Fruit fly (Drosophila melanogaster) whole organism, prepupa: Measurements from ENCODE around the gene CG3625.

Experiments used
- Blimp-1 ChIP-seq: fragments of 200-800 bp; sonication (Bioruptor generic); optimal IDR thresholded peaks from 3 replicates; lab custom pipeline; 2017; ENCODE audit warnings: missing biosample characterization, missing genetic modification characterization, mild to moderate bottlenecking, moderate library complexity, missing genetic modification reagents
- CG10631 ChIP-seq: fragments of 200-800 bp; sonication (Bioruptor generic); optimal IDR thresholded peaks from 2 replicates; lab custom pipeline; 2016; ENCODE audit warnings: missing biosample characterization, missing genetic modification characterization
- CG10669 ChIP-seq: fragments of 200-800 bp; sonication (Bioruptor generic); optimal IDR thresholded peaks from 3 replicates; lab custom pipeline; 2018; ENCODE audit warnings: missing biosample characterization, mild to moderate bottlenecking, missing genetic modification characterization, moderate library complexity
- CG11294 ChIP-seq: fragments of 200-800 bp; sonication (Bioruptor generic); IDR thresholded peaks from 2 replicates; pipeline ENCODE4 v1.3.6; 2022; ENCODE audit warnings: missing biosample characterization, missing genetic modification characterization
- CG15336 ChIP-seq: fragments of 200-800 bp; sonication (Bioruptor generic); IDR thresholded peaks from 2 replicates; pipeline ENCODE4 v1.3.6; 2022; ENCODE audit warnings: missing biosample characterization, missing genetic modification characterization
- CG1621 ChIP-seq: fragments of 200-800 bp; sonication (Bioruptor generic); optimal IDR thresholded peaks from 3 replicates; lab custom pipeline; 2018; ENCODE audit warnings: missing biosample characterization, mild to moderate bottlenecking, missing genetic modification characterization
- CG16779 ChIP-seq: fragments of 200-800 bp; sonication (Bioruptor generic); optimal IDR thresholded peaks from 3 replicates; lab custom pipeline; 2017; ENCODE audit warnings: missing biosample characterization, mild to moderate bottlenecking, missing genetic modification characterization
- CG3032 ChIP-seq: fragments of 200-800 bp; optimal IDR thresholded peaks from 2 replicates; lab custom pipeline; 2019; ENCODE audit warnings: missing biosample characterization, mild to moderate bottlenecking, missing genetic modification characterization, moderate library complexity
- CG31627 ChIP-seq: fragments of 200-800 bp; sonication (Bioruptor generic); optimal IDR thresholded peaks from 3 replicates; lab custom pipeline; 2016; ENCODE audit warnings: missing biosample characterization, missing genetic modification characterization
- CG32006 ChIP-seq: fragments of 200-800 bp; sonication (Bioruptor generic); optimal IDR thresholded peaks from 3 replicates; lab custom pipeline; 2017; ENCODE audit warnings: missing biosample characterization, mild to moderate bottlenecking, missing genetic modification characterization
- CG34406 ChIP-seq: fragments of 200-800 bp; sonication (Bioruptor generic); optimal IDR thresholded peaks from 3 replicates; lab custom pipeline; 2016; ENCODE audit warnings: missing biosample characterization, missing genetic modification characterization
- CG4318 ChIP-seq: fragments of 200-800 bp; sonication (Bioruptor generic); optimal IDR thresholded peaks from 3 replicates; lab custom pipeline; 2017; ENCODE audit warnings: missing biosample characterization, mild to moderate bottlenecking, missing genetic modification characterization
- CG6163 ChIP-seq: fragments of 200-800 bp; sonication (Bioruptor generic); IDR thresholded peaks from 3 replicates; pipeline ENCODE4 v1.3.6; 2022; ENCODE audit warnings: missing biosample characterization, missing genetic modification characterization
- CG6276 ChIP-seq: fragments of 200-800 bp; sonication (Bioruptor generic); optimal IDR thresholded peaks from 2 replicates; lab custom pipeline; 2017; ENCODE audit warnings: missing biosample characterization, mild to moderate bottlenecking, missing genetic modification characterization
- CG6792 ChIP-seq: fragments of 200-800 bp; sonication (Bioruptor generic); optimal IDR thresholded peaks from 3 replicates; lab custom pipeline; 2016; ENCODE audit warnings: missing biosample characterization, missing genetic modification characterization
- CG6808 ChIP-seq: fragments of 200-800 bp; sonication (Bioruptor generic); optimal IDR thresholded peaks from 3 replicates; lab custom pipeline; 2017; ENCODE audit warnings: missing biosample characterization, missing genetic modification characterization, mild to moderate bottlenecking, moderate library complexity, missing genetic modification reagents
- CG6854 ChIP-seq: fragments of 200-800 bp; sonication (Bioruptor generic); optimal IDR thresholded peaks from 2 replicates; lab custom pipeline; 2017; ENCODE audit warnings: missing biosample characterization, mild to moderate bottlenecking, missing genetic modification characterization
- CG8119 ChIP-seq: fragments of 200-800 bp; sonication (Bioruptor generic); IDR thresholded peaks from 3 replicates; pipeline ENCODE4 v1.3.6; 2022; ENCODE audit warnings: missing biosample characterization, missing genetic modification characterization
- CG8319 ChIP-seq: fragments of 200-800 bp; sonication (Bioruptor generic); optimal IDR thresholded peaks from 3 replicates; lab custom pipeline; 2016; ENCODE audit warnings: missing biosample characterization, missing genetic modification characterization
- CG8632 ChIP-seq: fragments of 200-800 bp; sonication (Bioruptor generic); optimal IDR thresholded peaks from 3 replicates; lab custom pipeline; 2016; ENCODE audit warnings: missing biosample characterization, missing genetic modification characterization
- CG9139 ChIP-seq: fragments of 200-800 bp; sonication (Bioruptor generic); optimal IDR thresholded peaks from 3 replicates; lab custom pipeline; 2017; ENCODE audit warnings: missing biosample characterization, mild to moderate bottlenecking, missing genetic modification characterization
- Eip78C ChIP-seq: fragments of 200-800 bp; sonication (Bioruptor generic); peaks from one replicate; lab custom pipeline; 2016; ENCODE audit warnings: missing biosample characterization, missing genetic modification characterization
- Eip93F ChIP-seq: fragments of 200-800 bp; sonication (Bioruptor generic); optimal IDR thresholded peaks from 2 replicates; lab custom pipeline; 2016; ENCODE audit warnings: missing biosample characterization, mild to moderate bottlenecking, missing genetic modification characterization
- Ets21C ChIP-seq: fragments of 200-800 bp; sonication (Bioruptor generic); optimal IDR thresholded peaks from 3 replicates; lab custom pipeline; 2016; ENCODE audit warnings: missing biosample characterization, missing genetic modification characterization
- Gug ChIP-seq: fragments of 200-800 bp; sonication (Bioruptor generic); IDR thresholded peaks from 2 replicates; pipeline ENCODE4 v1.3.6; 2022; ENCODE audit warnings: missing biosample characterization, missing genetic modification characterization
- Hr38 ChIP-seq: sonication (Bioruptor generic); optimal IDR thresholded peaks from 2 replicates; lab custom pipeline; 2016; ENCODE audit warnings: missing biosample characterization, missing genetic modification characterization
- Hr4 ChIP-seq: fragments of 200-800 bp; sonication (Bioruptor generic); optimal IDR thresholded peaks from 3 replicates; lab custom pipeline; 2016; ENCODE audit warnings: missing biosample characterization, missing genetic modification characterization
- Lpt ChIP-seq: fragments of 200-800 bp; sonication (Bioruptor generic); optimal IDR thresholded peaks from 3 replicates; lab custom pipeline; 2016; ENCODE audit warnings: missing biosample characterization, missing genetic modification characterization
- OdsH ChIP-seq: fragments of 200-800 bp; sonication (Bioruptor generic); optimal IDR thresholded peaks from 3 replicates; lab custom pipeline; 2016; ENCODE audit warnings: missing biosample characterization, missing genetic modification characterization
- Smox ChIP-seq: fragments of 200-800 bp; sonication (Bioruptor generic); optimal IDR thresholded peaks from 3 replicates; lab custom pipeline; 2016; ENCODE audit warnings: missing biosample characterization, missing genetic modification characterization
- Sox14 ChIP-seq: fragments of 200-800 bp; sonication (Bioruptor generic); optimal IDR thresholded peaks from 3 replicates; lab custom pipeline; 2016; ENCODE audit warnings: missing biosample characterization, missing genetic modification characterization
- achi ChIP-seq: fragments of 200-800 bp; sonication (Bioruptor generic); optimal IDR thresholded peaks from 3 replicates; lab custom pipeline; 2016; ENCODE audit warnings: missing biosample characterization, missing genetic modification characterization
- acj6 ChIP-seq: fragments of 200-800 bp; sonication (Bioruptor generic); optimal IDR thresholded peaks from 3 replicates; lab custom pipeline; 2016; ENCODE audit warnings: missing biosample characterization, missing genetic modification characterization
- dac ChIP-seq: fragments of 200-800 bp; sonication (Bioruptor generic); optimal IDR thresholded peaks from 2 replicates; lab custom pipeline; 2017; ENCODE audit warnings: missing biosample characterization, mild to moderate bottlenecking, missing genetic modification characterization
- eg ChIP-seq: fragments of 200-800 bp; sonication (Bioruptor generic); IDR thresholded peaks from 3 replicates; pipeline ENCODE4 v1.3.6; 2022; ENCODE audit warnings: missing biosample characterization, missing genetic modification characterization
- esn ChIP-seq: fragments of 200-800 bp; sonication (Bioruptor generic); optimal IDR thresholded peaks from 2 replicates; lab custom pipeline; 2016; ENCODE audit warnings: missing biosample characterization, mild to moderate bottlenecking, missing genetic modification characterization, moderate library complexity
- fd85E ChIP-seq: fragments of 200-800 bp; sonication (Bioruptor generic); optimal IDR thresholded peaks from 3 replicates; lab custom pipeline; 2016; ENCODE audit warnings: missing biosample characterization, missing genetic modification characterization
- net ChIP-seq: fragments of 200-800 bp; sonication (Bioruptor generic); optimal IDR thresholded peaks from 3 replicates; lab custom pipeline; 2016; ENCODE audit warnings: missing biosample characterization, missing genetic modification characterization
- pdm3 ChIP-seq: fragments of 200-800 bp; sonication (Bioruptor generic); optimal IDR thresholded peaks from 3 replicates; lab custom pipeline; 2016; ENCODE audit warnings: missing biosample characterization, missing genetic modification characterization
- spab ChIP-seq: fragments of 200-800 bp; sonication (Bioruptor generic); optimal IDR thresholded peaks from 2 replicates; lab custom pipeline; 2017; ENCODE audit warnings: missing biosample characterization, mild to moderate bottlenecking, missing genetic modification characterization, missing genetic modification reagents
- ss ChIP-seq, 2 experiments: fragments of 200-800 bp; sonication (Bioruptor generic); optimal IDR thresholded peaks; 2 replicates in 1 of 2; 3 replicates in 1 of 2; lab custom pipeline; 2017 to 2018; ENCODE audit warnings: mild to moderate bottlenecking in 2 of 2, missing biosample characterization in 2 of 2, missing genetic modification characterization in 2 of 2, moderate library complexity in 1 of 2
- svp ChIP-seq: fragments of 200-800 bp; sonication (Bioruptor generic); peaks from one replicate; lab custom pipeline; 2016; ENCODE audit warnings: missing biosample characterization, missing genetic modification characterization
- topi ChIP-seq: fragments of 200-800 bp; sonication (Bioruptor generic); optimal IDR thresholded peaks from 3 replicates; lab custom pipeline; 2016; ENCODE audit warnings: missing biosample characterization, missing genetic modification characterization
- vri ChIP-seq: fragments of 200-800 bp; sonication (Bioruptor generic); optimal IDR thresholded peaks from 3 replicates; lab custom pipeline; 2016; ENCODE audit warnings: missing biosample characterization, mild to moderate bottlenecking, missing genetic modification characterization

The CG3625 gene

DNA sequence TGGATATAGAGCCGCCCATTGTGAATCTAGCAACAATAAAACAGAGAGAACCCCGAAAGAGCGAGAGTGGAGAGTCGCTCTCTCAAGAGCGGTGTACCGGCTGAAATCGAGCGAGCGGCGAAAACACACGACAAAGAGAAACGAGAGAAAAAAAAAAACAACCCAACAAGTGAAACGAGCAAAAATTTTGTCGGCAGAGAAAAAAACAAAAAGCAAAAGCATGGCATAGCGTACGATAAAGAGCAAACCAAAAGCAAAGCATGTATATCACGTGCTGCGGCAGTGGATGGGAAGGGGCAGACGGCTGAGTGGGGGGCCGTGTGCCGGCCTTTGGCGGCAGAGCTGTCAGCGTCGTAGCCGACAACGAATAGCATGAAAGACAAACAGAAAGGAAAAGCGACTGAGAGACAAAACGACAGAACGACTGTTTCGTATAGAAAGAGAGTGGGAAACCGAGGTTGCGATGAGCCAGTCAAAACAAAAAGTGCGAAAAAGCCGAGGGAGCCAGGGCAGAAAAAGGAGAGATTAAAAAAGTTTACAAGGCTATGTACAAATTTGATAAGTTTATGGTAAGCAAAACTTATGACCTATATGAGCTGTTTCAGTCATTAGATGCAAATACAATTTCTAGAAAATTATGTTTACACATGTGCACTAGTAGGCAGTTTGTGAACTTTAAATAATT is 44.8 kb downstream of the CG3625 start (continued):
- TF ChIP-seq CG31627: no peak
- no peak for TF ChIP-seq Eip93F (GFP tag; lab: Kevin White, UChicago)
- peak; percentile 14 for TF ChIP-seq CG3032 (tag; lab: Kevin White, UChicago)
- TF ChIP-seq Smox (GFP tag; lab: Kevin White, UChicago): no peak
- TF ChIP-seq Blimp-1 (GFP tag; lab: Kevin White, UChicago): no peak
- TF ChIP-seq CG6808 (GFP tag; lab: Kevin White, UChicago): peak; percentile 79
- no peak for TF ChIP-seq fd85E (GFP tag; lab: Kevin White, UChicago)
- TF ChIP-seq CG32006 (GFP tag; lab: Kevin White, UChicago): peak; percentile 37
- peak; percentile 60 for TF ChIP-seq spab
- peak; percentile 38 for TF ChIP-seq esn (GFP tag; lab: Kevin White, UChicago)
- peak; percentile 8 for TF ChIP-seq CG8319 (GFP tag; lab: Kevin White, UChicago)
- TF ChIP-seq pdm3 (GFP tag; lab: Kevin White, UChicago): no peak
- no peak for TF ChIP-seq OdsH (GFP tag; lab: Kevin White, UChicago)
- TF ChIP-seq ss (GFP tag; optimal IDR thresholded peaks at IDR 0.05; lab: Kevin White, UChicago): peak; percentile 87 to 93
- peak; percentile 96 for TF ChIP-seq CG6163 (GFP tag; lab: Robert Waterston, UW)
- no peak for TF ChIP-seq topi
- peak; percentile 88 for TF ChIP-seq Eip78C (GFP tag; lab: Kevin White, UChicago)
- TF ChIP-seq acj6 (GFP tag; lab: Kevin White, UChicago): no peak
- peak; percentile 85 for TF ChIP-seq CG16779 (tag; lab: Kevin White, UChicago)
- no peak for TF ChIP-seq CG4318 (GFP tag; lab: Kevin White, UChicago)
- no peak for TF ChIP-seq dac (GFP tag; lab: Kevin White, UChicago)
- peak; percentile 20 for TF ChIP-seq CG8632
- TF ChIP-seq Gug: no peak
- peak; percentile 81 for TF ChIP-seq CG6854
- peak; percentile 82 for TF ChIP-seq CG6276 (GFP tag; lab: Kevin White, UChicago)
- peak; percentile 79 for TF ChIP-seq Lpt (GFP tag; lab: Kevin White, UChicago)
- TF ChIP-seq eg (GFP tag; lab: Robert Waterston, UW): peak; percentile 92
- TF ChIP-seq CG9139: peak; percentile 88
- peak; percentile 43 for TF ChIP-seq Sox14 (GFP tag; lab: Kevin White, UChicago)
- TF ChIP-seq svp (GFP tag; lab: Kevin White, UChicago): no peak
- TF ChIP-seq CG6792 (GFP tag; lab: Kevin White, UChicago): peak; percentile 40
- TF ChIP-seq CG10669 (GFP tag; lab: Kevin White, UChicago): no peak
- TF ChIP-seq Ets21C (GFP tag; lab: Kevin White, UChicago): no peak
- TF ChIP-seq, all 60 proteins: peak for 34

DNA sequence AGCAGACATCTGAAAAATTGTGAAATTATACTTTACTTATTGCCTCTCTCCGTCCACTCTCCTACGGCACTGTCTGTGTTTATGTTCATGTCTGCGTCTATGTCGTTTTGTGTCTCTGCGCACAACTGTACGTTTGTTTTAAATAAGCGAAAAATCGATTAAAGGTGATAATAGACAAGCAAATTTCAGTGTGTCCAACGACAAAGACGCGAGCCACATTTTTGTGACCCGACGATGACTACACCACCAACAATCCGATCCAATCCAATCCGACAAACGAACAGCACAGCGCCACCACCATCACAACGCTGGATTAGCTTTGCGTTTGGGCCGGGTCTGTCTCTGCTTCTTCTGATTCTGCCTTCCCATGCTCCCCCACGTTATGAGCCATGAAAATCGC is 47.0 kb downstream of the CG3625 start:
- TF ChIP-seq CG4318 (GFP tag; lab: Kevin White, UChicago) (no peak), Ets21C (GFP tag; lab: Kevin White, UChicago) (no peak), Hr38 (no peak), CG15336 (GFP tag; lab: Robert Waterston, UW) (no peak), CG1621 (no peak), esn (GFP tag; lab: Kevin White, UChicago) (no peak), CG6276 (GFP tag; lab: Kevin White, UChicago) (no peak)
- TF ChIP-seq, all 60 proteins: peak for 0

DNA sequence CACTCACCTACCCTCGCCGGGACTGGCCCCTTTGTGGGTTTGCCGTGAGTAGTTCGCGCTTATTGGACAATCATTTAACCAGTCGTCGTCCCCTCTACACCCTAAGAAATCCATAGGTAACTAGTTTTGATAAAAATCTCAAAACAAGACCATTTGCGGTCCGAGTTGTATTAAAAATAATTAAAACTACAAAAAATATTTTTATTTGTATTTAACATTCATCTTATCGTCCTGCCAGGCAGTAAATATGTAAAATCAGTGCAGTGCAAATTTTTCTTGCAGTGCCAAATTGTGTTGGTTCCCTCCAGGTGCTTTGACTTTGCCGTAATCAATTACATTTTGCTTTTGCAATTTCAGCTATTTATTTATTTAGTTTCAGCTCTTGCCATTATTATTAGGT is 47.8 kb downstream of the CG3625 start:
- TF ChIP-seq CG6163 (GFP tag; lab: Robert Waterston, UW) (peak; percentile 78), CG8119 (GFP tag; lab: Robert Waterston, UW) (peak; percentile 93), vri (no peak), CG11294 (GFP tag; lab: Robert Waterston, UW) (peak; percentile 37; the same call in 1 of the 2 replicates), Eip78C (GFP tag; lab: Kevin White, UChicago) (no peak), CG6276 (GFP tag; lab: Kevin White, UChicago) (peak; percentile 79), CG3032 (tag; lab: Kevin White, UChicago) (no peak), CG32006 (GFP tag; lab: Kevin White, UChicago) (peak; percentile 88), Lpt (GFP tag; lab: Kevin White, UChicago) (peak; percentile 80), dac (GFP tag; lab: Kevin White, UChicago) (peak; percentile 63), CG15336 (GFP tag; lab: Robert Waterston, UW) (peak; percentile 92), CG16779 (tag; lab: Kevin White, UChicago) (peak; percentile 11), eg (GFP tag; lab: Robert Waterston, UW) (peak; percentile 90), Gug (peak; percentile 64), CG4318 (GFP tag; lab: Kevin White, UChicago) (peak; percentile 76), spab (no peak), CG34406 (GFP tag; lab: Kevin White, UChicago) (no peak), net (peak; percentile 50), achi (GFP tag; lab: Kevin White, UChicago) (no peak), Hr4 (GFP tag; lab: Kevin White, UChicago) (peak; percentile 27), CG10631 (GFP tag; lab: Kevin White, UChicago) (peak; percentile 28), CG31627 (no peak)
